Fruit fly (Drosophila melanogaster) whole organism, prepupa: Measurements from ENCODE around the gene gpp.

Experiments used
- CG11294 ChIP-seq: fragments of 200-800 bp; sonication (Bioruptor generic); IDR thresholded peaks from 2 replicates; pipeline ENCODE4 v1.3.6; 2022; ENCODE audit warnings: missing biosample characterization, missing genetic modification characterization
- CG11762 ChIP-seq: fragments of 200-800 bp; sonication (Bioruptor generic); optimal IDR thresholded peaks from 3 replicates; lab custom pipeline; 2016; ENCODE audit warnings: missing biosample characterization, missing genetic modification characterization; ENCODE audit not compliant: insufficient read depth
- CG11902 ChIP-seq: fragments of 200-800 bp; sonication (Bioruptor generic); optimal IDR thresholded peaks from 3 replicates; lab custom pipeline; 2016; ENCODE audit warnings: missing biosample characterization, missing genetic modification characterization
- CG34406 ChIP-seq: fragments of 200-800 bp; sonication (Bioruptor generic); optimal IDR thresholded peaks from 3 replicates; lab custom pipeline; 2016; ENCODE audit warnings: missing biosample characterization, missing genetic modification characterization
- Hr38 ChIP-seq: sonication (Bioruptor generic); optimal IDR thresholded peaks from 2 replicates; lab custom pipeline; 2016; ENCODE audit warnings: missing biosample characterization, missing genetic modification characterization
- pdm3 ChIP-seq: fragments of 200-800 bp; sonication (Bioruptor generic); optimal IDR thresholded peaks from 3 replicates; lab custom pipeline; 2016; ENCODE audit warnings: missing biosample characterization, missing genetic modification characterization
- svp ChIP-seq: fragments of 200-800 bp; sonication (Bioruptor generic); peaks from one replicate; lab custom pipeline; 2016; ENCODE audit warnings: missing biosample characterization, missing genetic modification characterization
- vri ChIP-seq: fragments of 200-800 bp; sonication (Bioruptor generic); optimal IDR thresholded peaks from 3 replicates; lab custom pipeline; 2016; ENCODE audit warnings: missing biosample characterization, mild to moderate bottlenecking, missing genetic modification characterization

- no peak for TF ChIP-seq svp
- TF ChIP-seq CG34406 = no peak
- TF ChIP-seq vri (GFP tag; lab: Kevin White, UChicago) = no peak
- TF ChIP-seq pdm3 (GFP tag; lab: Kevin White, UChicago) = no peak
- no peak for TF ChIP-seq CG11294 (GFP tag; lab: Robert Waterston, UW)
- no peak for TF ChIP-seq Hr38 (GFP tag; lab: Kevin White, UChicago)
- no peak for TF ChIP-seq CG11762
- TF ChIP-seq CG11902 (GFP tag; lab: Kevin White, UChicago) = no peak
Measured at dm6 chr3R:6435219-6435618, 28.6 kb downstream of the gpp start.
